Worm (Caenorhabditis elegans) whole organism, L1 larva: ENCODE results near the gene Y25C1A.6.

ENCODE experiments used
- F16B12.6 ChIP-seq: fragments of 150-350 bp; optimal IDR thresholded peaks from 2 replicates; lab custom pipeline; 2014; ENCODE audit warnings: missing biosample characterization, missing genetic modification characterization
- Y116A8C.19 ChIP-seq: sonication (generic microtip); optimal IDR thresholded peaks from 2 replicates; lab custom pipeline; 2016; ENCODE audit warnings: missing compliant biosample characterization, missing genetic modification characterization, borderline replicate concordance
- ets-5 ChIP-seq: fragments of 200-800 bp; sonication (Bioruptor generic); IDR thresholded peaks from 2 replicates; pipeline ENCODE4 v1.3.6; 2022; ENCODE audit warnings: missing genetic modification characterization, missing compliant biosample characterization
- fkh-10 ChIP-seq: sonication (generic microtip); optimal IDR thresholded peaks from 2 replicates; lab custom pipeline; 2017; ENCODE audit warnings: missing biosample characterization, missing genetic modification reagents, missing genetic modification characterization
- fos-1 ChIP-seq: fragments of 150-350 bp; optimal IDR thresholded peaks from 2 replicates; lab custom pipeline; 2014; ENCODE audit warnings: missing biosample characterization, missing genetic modification characterization
- lin-13 ChIP-seq: fragments of 150-350 bp; optimal IDR thresholded peaks from 2 replicates; lab custom pipeline; 2014; ENCODE audit warnings: missing biosample characterization, missing genetic modification reagents, missing genetic modification characterization
- nhr-12 ChIP-seq: sonication (generic microtip); optimal IDR thresholded peaks from 2 replicates; lab custom pipeline; 2017; ENCODE audit warnings: missing biosample characterization, missing genetic modification characterization
- sptf-1 ChIP-seq: fragments of 150-350 bp; optimal IDR thresholded peaks from 2 replicates; lab custom pipeline; 2014; ENCODE audit warnings: missing biosample characterization, missing genetic modification characterization
- tlp-1 ChIP-seq: fragments of 150-350 bp; optimal IDR thresholded peaks from 2 replicates; lab custom pipeline; 2014; ENCODE audit warnings: missing biosample characterization, missing genetic modification characterization
- unc-62 ChIP-seq: fragments of 150-350 bp; optimal IDR thresholded peaks from 2 replicates; lab custom pipeline; 2014; ENCODE audit warnings: missing biosample characterization, missing genetic modification reagents, missing genetic modification characterization
- vab-15 ChIP-seq: sonication (generic microtip); optimal IDR thresholded peaks from 2 replicates; lab custom pipeline; 2017; ENCODE audit warnings: missing genotype, mild to moderate bottlenecking, missing genetic modification characterization, missing compliant biosample characterization

ce11 chrII:3068646-3069045, 7.8 kb downstream of the Y25C1A.6 start:
- no peak for TF ChIP-seq nhr-12 (tag; lab: Kevin White, UChicago)
- no peak for TF ChIP-seq fos-1
- no peak for TF ChIP-seq lin-13
- TF ChIP-seq ets-5 (GFP tag; lab: Robert Waterston, UW) = no peak
- no peak for TF ChIP-seq vab-15 (tag; lab: Kevin White, UChicago)
- no peak for TF ChIP-seq sptf-1 (tag; lab: Kevin White, UChicago)
- no peak for TF ChIP-seq Y116A8C.19 (tag; lab: Kevin White, UChicago)
- no peak for TF ChIP-seq tlp-1 (tag; lab: Kevin White, UChicago)
- no peak for TF ChIP-seq fkh-10 (GFP tag; lab: Kevin White, UChicago)
- TF ChIP-seq F16B12.6 (tag; lab: Kevin White, UChicago) = no peak
- TF ChIP-seq unc-62 (GFP tag; lab: Kevin White, UChicago) = no peak
